Worm (Caenorhabditis elegans) whole organism, late embryonic: ENCODE data around the gene sul-1.

Experiments used
- C08G9.2 ChIP-seq: sonication (generic microtip); optimal IDR thresholded peaks from 2 replicates; lab custom pipeline; 2016; ENCODE audit warnings: mild to moderate bottlenecking, missing genetic modification characterization, moderate library complexity, missing compliant biosample characterization
- C38D4.7 ChIP-seq: fragments of 200-800 bp; sonication (Bioruptor generic); optimal IDR thresholded peaks from 2 replicates; lab custom pipeline; 2018; ENCODE audit warnings: mild to moderate bottlenecking, missing genetic modification characterization, moderate library complexity, missing compliant biosample characterization
- F13H6.1 ChIP-seq: sonication (generic microtip); optimal IDR thresholded peaks from 2 replicates; lab custom pipeline; 2016; ENCODE audit warnings: missing genetic modification characterization, missing compliant biosample characterization
- K02D7.2 ChIP-seq: sonication (generic microtip); optimal IDR thresholded peaks from 2 replicates; lab custom pipeline; 2017; ENCODE audit warnings: mild to moderate bottlenecking, missing genetic modification characterization, missing compliant biosample characterization
- K09A11.1 ChIP-seq: sonication (generic microtip); optimal IDR thresholded peaks from 2 replicates; lab custom pipeline; 2017; ENCODE audit warnings: antibody characterized with exemption, mild to moderate bottlenecking, missing genetic modification characterization, missing compliant biosample characterization; ENCODE audit not compliant: insufficient read depth
- ahr-1 ChIP-seq: sonication (generic microtip); optimal IDR thresholded peaks from 2 replicates; lab custom pipeline; 2016; ENCODE audit warnings: missing genetic modification characterization, missing compliant biosample characterization
- ama-1 ChIP-seq: fragments of 150-350 bp; optimal IDR thresholded peaks from 2 replicates; lab custom pipeline; 2014
- ceh-14 ChIP-seq: sonication (generic microtip); optimal IDR thresholded peaks from 2 replicates; lab custom pipeline; 2016; ENCODE audit warnings: missing genotype, missing genetic modification characterization, missing compliant biosample characterization
- ceh-18 ChIP-seq: sonication (generic microtip); optimal IDR thresholded peaks from 2 replicates; lab custom pipeline; 2016; ENCODE audit warnings: missing genetic modification characterization, missing compliant biosample characterization
- ceh-19 ChIP-seq: fragments of 200-800 bp; sonication (Bioruptor generic); optimal IDR thresholded peaks from 2 replicates; lab custom pipeline; 2018; ENCODE audit warnings: mild to moderate bottlenecking, missing genetic modification characterization, missing compliant biosample characterization
- ceh-22 ChIP-seq: sonication (generic microtip); optimal IDR thresholded peaks from 2 replicates; lab custom pipeline; 2017; ENCODE audit warnings: missing biosample characterization, missing genetic modification characterization
- ceh-24 ChIP-seq: sonication (generic microtip); optimal IDR thresholded peaks from 2 replicates; lab custom pipeline; 2016; ENCODE audit warnings: mild to moderate bottlenecking, missing genetic modification characterization, missing compliant biosample characterization
- ceh-30 ChIP-seq: fragments of 150-350 bp; optimal IDR thresholded peaks from 2 replicates; lab custom pipeline; 2014; ENCODE audit warnings: missing biosample characterization, missing genetic modification characterization
- ceh-31 ChIP-seq: sonication (generic microtip); optimal IDR thresholded peaks from 2 replicates; lab custom pipeline; 2016; ENCODE audit warnings: missing genetic modification characterization, missing compliant biosample characterization
- ceh-45 ChIP-seq: fragments of 200-800 bp; sonication (Bioruptor generic); IDR thresholded peaks from 2 replicates; pipeline ENCODE4 v1.3.6; 2022; ENCODE audit warnings: missing genetic modification reagents, missing genetic modification characterization, missing compliant biosample characterization
- ceh-9 ChIP-seq: sonication (generic microtip); optimal IDR thresholded peaks from 2 replicates; lab custom pipeline; 2016; ENCODE audit warnings: mild to moderate bottlenecking, missing genetic modification characterization, inconsistent platforms, missing compliant biosample characterization
- dmd-4 ChIP-seq: sonication (generic microtip); optimal IDR thresholded peaks from 2 replicates; lab custom pipeline; 2016; ENCODE audit warnings: borderline replicate concordance, missing genetic modification characterization, missing compliant biosample characterization
- dve-1 ChIP-seq: sonication (generic microtip); optimal IDR thresholded peaks from 2 replicates; lab custom pipeline; 2017; ENCODE audit warnings: antibody characterized with exemption, mild to moderate bottlenecking, missing genetic modification characterization, missing compliant biosample characterization
- elt-2 ChIP-seq: sonication (generic microtip); optimal IDR thresholded peaks from 2 replicates; lab custom pipeline; 2016; ENCODE audit warnings: missing genetic modification reagents, missing genetic modification characterization, missing compliant biosample characterization
- elt-4 ChIP-seq: sonication (generic microtip); optimal IDR thresholded peaks from 2 replicates; lab custom pipeline; 2016; ENCODE audit warnings: missing genetic modification characterization, missing compliant biosample characterization
- ets-4 ChIP-seq: sonication (generic microtip); optimal IDR thresholded peaks from 2 replicates; lab custom pipeline; 2016; ENCODE audit warnings: missing genetic modification characterization, missing compliant biosample characterization
- eyg-1 ChIP-seq: sonication (generic microtip); optimal IDR thresholded peaks from 2 replicates; lab custom pipeline; 2016; ENCODE audit warnings: missing genotype, missing genetic modification characterization, missing compliant biosample characterization
- fax-1 ChIP-seq: sonication (generic microtip); optimal IDR thresholded peaks from 2 replicates; lab custom pipeline; 2016; ENCODE audit warnings: missing genotype, missing genetic modification characterization, missing compliant biosample characterization
- fkh-10 ChIP-seq: fragments of 150-350 bp; optimal IDR thresholded peaks from 2 replicates; lab custom pipeline; 2014; ENCODE audit warnings: missing biosample characterization, missing genetic modification reagents, missing genetic modification characterization
- fkh-6 ChIP-seq: sonication (generic microtip); optimal IDR thresholded peaks from 2 replicates; lab custom pipeline; 2016; ENCODE audit warnings: missing genetic modification characterization, missing compliant biosample characterization
- hlh-13 ChIP-seq: fragments of 200-800 bp; sonication (Bioruptor generic); optimal IDR thresholded peaks from 2 replicates; lab custom pipeline; 2018; ENCODE audit warnings: mild to moderate bottlenecking, missing genetic modification characterization, missing compliant biosample characterization
- hlh-6 ChIP-seq: sonication (generic microtip); optimal IDR thresholded peaks from 2 replicates; lab custom pipeline; 2016; ENCODE audit warnings: missing genotype, missing genetic modification characterization, missing compliant biosample characterization
- hlh-8 ChIP-seq: sonication (generic microtip); optimal IDR thresholded peaks from 2 replicates; lab custom pipeline; 2016; ENCODE audit warnings: missing genotype, missing genetic modification characterization, missing compliant biosample characterization
- lin-11 ChIP-seq: fragments of 200-800 bp; sonication (Bioruptor generic); optimal IDR thresholded peaks from 2 replicates; lab custom pipeline; 2018; ENCODE audit warnings: mild to moderate bottlenecking, missing genetic modification characterization, missing compliant biosample characterization
- madf-2 ChIP-seq: sonication (generic microtip); optimal IDR thresholded peaks from 2 replicates; lab custom pipeline; 2017; ENCODE audit warnings: missing genetic modification characterization, missing compliant biosample characterization
- mec-3 ChIP-seq: sonication (generic microtip); optimal IDR thresholded peaks from 2 replicates; lab custom pipeline; 2016; ENCODE audit warnings: borderline replicate concordance, missing genetic modification characterization, missing compliant biosample characterization
- nfya-1 ChIP-seq: sonication (generic microtip); optimal IDR thresholded peaks from 2 replicates; lab custom pipeline; 2017; ENCODE audit warnings: missing genetic modification characterization, mild to moderate bottlenecking, missing compliant biosample characterization, antibody characterized with exemption, moderate library complexity
- nhr-11 ChIP-seq: fragments of 150-350 bp; optimal IDR thresholded peaks from 2 replicates; lab custom pipeline; 2014; ENCODE audit warnings: missing biosample characterization, missing genetic modification characterization
- npax-4 ChIP-seq: sonication (generic microtip); optimal IDR thresholded peaks from 2 replicates; lab custom pipeline; 2016; ENCODE audit warnings: missing genetic modification characterization, missing compliant biosample characterization
- pag-3 ChIP-seq: sonication (generic microtip); optimal IDR thresholded peaks from 2 replicates; lab custom pipeline; 2016; ENCODE audit warnings: missing compliant biosample characterization, missing genetic modification characterization, borderline replicate concordance
- pat-9 ChIP-seq: fragments of 200-800 bp; sonication (Bioruptor generic); optimal IDR thresholded peaks from 2 replicates; lab custom pipeline; 2018; ENCODE audit warnings: mild to moderate bottlenecking, missing genetic modification characterization, moderate library complexity, missing compliant biosample characterization
- pax-1 ChIP-seq: fragments of 150-350 bp; optimal IDR thresholded peaks from 2 replicates; lab custom pipeline; 2014; ENCODE audit warnings: missing biosample characterization, missing genetic modification characterization
- pha-2 ChIP-seq: sonication (generic microtip); optimal IDR thresholded peaks from 2 replicates; lab custom pipeline; 2017; ENCODE audit warnings: mild to moderate bottlenecking, missing genetic modification characterization, missing compliant biosample characterization
- pqm-1 ChIP-seq: sonication (generic microtip); optimal IDR thresholded peaks from 2 replicates; lab custom pipeline; 2016; ENCODE audit warnings: missing genetic modification characterization, missing compliant biosample characterization
- pros-1 ChIP-seq: fragments of 150-350 bp; optimal IDR thresholded peaks from 2 replicates; lab custom pipeline; 2014; ENCODE audit warnings: missing biosample characterization, missing genetic modification reagents, missing genetic modification characterization
- ref-2 ChIP-seq: sonication (generic microtip); optimal IDR thresholded peaks from 2 replicates; lab custom pipeline; 2016; ENCODE audit warnings: missing genetic modification characterization, missing compliant biosample characterization
- sdc-2 ChIP-seq: sonication (generic microtip); optimal IDR thresholded peaks from 2 replicates; lab custom pipeline; 2016; ENCODE audit warnings: missing genotype, missing genetic modification characterization, missing compliant biosample characterization
- tbx-2 ChIP-seq: sonication (generic microtip); optimal IDR thresholded peaks from 2 replicates; lab custom pipeline; 2016; ENCODE audit warnings: missing genetic modification characterization, missing compliant biosample characterization
- ttx-3 ChIP-seq: sonication (generic microtip); optimal IDR thresholded peaks from 2 replicates; lab custom pipeline; 2016; ENCODE audit warnings: missing genetic modification reagents, missing genetic modification characterization, missing compliant biosample characterization
- unc-3 ChIP-seq, 2 experiments: fragments of 200-800 bp in 1 of 2; sonication (Bioruptor generic) in 1 of 2; sonication (generic microtip) in 1 of 2; conservative IDR thresholded peaks in 1 of 2; optimal IDR thresholded peaks in 1 of 2; 2 replicates each; pipeline versions ENCODE4 v1.3.6 to Lab custom; 2016 to 2022; ENCODE audit warnings: missing compliant biosample characterization in 2 of 2, missing genetic modification characterization in 2 of 2, missing genetic modification reagents in 1 of 2
- unc-55 ChIP-seq: sonication (generic microtip); optimal IDR thresholded peaks from 2 replicates; lab custom pipeline; 2017; ENCODE audit warnings: missing biosample characterization, missing genetic modification reagents, missing genetic modification characterization
- zip-5 ChIP-seq: sonication (generic microtip); optimal IDR thresholded peaks from 2 replicates; lab custom pipeline; 2016; ENCODE audit warnings: missing genetic modification characterization, missing compliant biosample characterization

The sul-1 gene

ce11 chrX:3250481-3251091, 20.1 kb downstream of the sul-1 start, which contains the start of gene pqn-37:
pqn-37 (minus strand) TSS chrX:3250531.
- no peak for TF ChIP-seq pax-1 (tag; lab: Kevin White, UChicago)
- no peak for TF ChIP-seq fax-1
- TF ChIP-seq K09A11.1 = no peak
- no peak for TF ChIP-seq pros-1 (tag; lab: Kevin White, UChicago)
- TF ChIP-seq ceh-19 (GFP tag; lab: Kevin White, UChicago) = no peak
- TF ChIP-seq ttx-3 (tag; lab: Kevin White, UChicago) = no peak
- TF ChIP-seq unc-3 (GFP tag; conservative IDR thresholded peaks at IDR 0.05; lab: Robert Waterston, UW) = no peak
- TF ChIP-seq unc-3 (tag; optimal IDR thresholded peaks at IDR 0.05; lab: Kevin White, UChicago) = no peak
- no peak for TF ChIP-seq pag-3 (tag; lab: Kevin White, UChicago)
- no peak for TF ChIP-seq ets-4 (tag; lab: Kevin White, UChicago)
- TF ChIP-seq K02D7.2 (tag; lab: Kevin White, UChicago) = no peak

- TF ChIP-seq ama-1 (lab: Kevin White, UChicago) (no peak), npax-4 (tag; lab: Kevin White, UChicago) (no peak), pax-1 (tag; lab: Kevin White, UChicago) (no peak), unc-55 (GFP tag; lab: Kevin White, UChicago) (no peak), fax-1 (no peak), dve-1 (no peak), pha-2 (tag; lab: Kevin White, UChicago) (no peak), ahr-1 (tag; lab: Kevin White, UChicago) (no peak), lin-11 (tag; lab: Kevin White, UChicago) (no peak), ets-4 (tag; lab: Kevin White, UChicago) (no peak), K09A11.1 (no peak), elt-2 (tag; lab: Kevin White, UChicago) (no peak), ceh-9 (tag; lab: Kevin White, UChicago) (no peak)
Measured at ce11 chrX:3247768-3248167, 22.9 kb downstream of the sul-1 start.

- no peak for TF ChIP-seq C08G9.2 (tag; lab: Kevin White, UChicago)
- TF ChIP-seq pros-1 (tag; lab: Kevin White, UChicago) = no peak
- TF ChIP-seq pqm-1 (tag; lab: Kevin White, UChicago) = no peak
- TF ChIP-seq fkh-10 = no peak
- TF ChIP-seq pax-1 (tag; lab: Kevin White, UChicago) = no peak
- peak; percentile 7 for TF ChIP-seq sdc-2 (tag; lab: Kevin White, UChicago)
- peak; percentile 12 for TF ChIP-seq ceh-18
- TF ChIP-seq hlh-8 (tag; lab: Kevin White, UChicago) = peak; percentile 51
- no peak for TF ChIP-seq ref-2
- TF ChIP-seq ceh-14 (tag; lab: Kevin White, UChicago) = no peak
- no peak for TF ChIP-seq hlh-13 (GFP tag; lab: Kevin White, UChicago)
- TF ChIP-seq unc-55 (GFP tag; lab: Kevin White, UChicago) = peak; percentile 61
- TF ChIP-seq elt-2 (tag; lab: Kevin White, UChicago) = no peak
- TF ChIP-seq ahr-1 (tag; lab: Kevin White, UChicago) = no peak
- no peak for TF ChIP-seq nhr-11 (tag; lab: Kevin White, UChicago)
- TF ChIP-seq ceh-30 (tag; lab: Kevin White, UChicago) = no peak
- no peak for TF ChIP-seq ceh-24 (tag; lab: Kevin White, UChicago)
- TF ChIP-seq pat-9 (tag; lab: Kevin White, UChicago) = no peak
- TF ChIP-seq fkh-6 = no peak
- no peak for TF ChIP-seq mec-3
- TF ChIP-seq elt-4 (tag; lab: Kevin White, UChicago) = no peak
- TF ChIP-seq dmd-4 (tag; lab: Kevin White, UChicago) = no peak
- no peak for TF ChIP-seq zip-5
- TF ChIP-seq C38D4.7 (GFP tag; lab: Kevin White, UChicago) = no peak
- TF ChIP-seq F13H6.1 (tag; lab: Kevin White, UChicago) = no peak
- peak; percentile 41 for TF ChIP-seq ceh-31
- TF ChIP-seq hlh-6 (tag; lab: Kevin White, UChicago) = no peak
- no peak for TF ChIP-seq ceh-22 (tag; lab: Kevin White, UChicago)
- TF ChIP-seq tbx-2 = peak; percentile 57
- peak; percentile 54 for TF ChIP-seq nfya-1 (tag; lab: Kevin White, UChicago)
- no peak for TF ChIP-seq eyg-1
- no peak for TF ChIP-seq pag-3 (tag; lab: Kevin White, UChicago)
- no peak for TF ChIP-seq ceh-45 (GFP tag; lab: Robert Waterston, UW)
- TF ChIP-seq lin-11 (tag; lab: Kevin White, UChicago) = no peak
- no peak for TF ChIP-seq ttx-3 (tag; lab: Kevin White, UChicago)
- no peak for TF ChIP-seq madf-2
Measured at ce11 chrX:3245812-3246211, 24.9 kb downstream of the sul-1 start, which contains the start of gene F40F4.7. F40F4.7 (minus strand) TSS chrX:3245933.
